Fruit fly (Drosophila melanogaster) whole organism, prepupa: ENCODE measurements around the gene rogdi.

Experiments used
- Blimp-1 ChIP-seq: fragments of 200-800 bp; sonication (Bioruptor generic); optimal IDR thresholded peaks from 3 replicates; lab custom pipeline; 2017; ENCODE audit warnings: missing biosample characterization, missing genetic modification characterization, mild to moderate bottlenecking, moderate library complexity, missing genetic modification reagents
- CG10669 ChIP-seq: fragments of 200-800 bp; sonication (Bioruptor generic); optimal IDR thresholded peaks from 3 replicates; lab custom pipeline; 2018; ENCODE audit warnings: missing biosample characterization, mild to moderate bottlenecking, missing genetic modification characterization, moderate library complexity
- CG11294 ChIP-seq: fragments of 200-800 bp; sonication (Bioruptor generic); IDR thresholded peaks from 2 replicates; pipeline ENCODE4 v1.3.6; 2022; ENCODE audit warnings: missing biosample characterization, missing genetic modification characterization
- CG11762 ChIP-seq: fragments of 200-800 bp; sonication (Bioruptor generic); optimal IDR thresholded peaks from 3 replicates; lab custom pipeline; 2016; ENCODE audit warnings: missing biosample characterization, missing genetic modification characterization; ENCODE audit not compliant: insufficient read depth
- CG11902 ChIP-seq: fragments of 200-800 bp; sonication (Bioruptor generic); optimal IDR thresholded peaks from 3 replicates; lab custom pipeline; 2016; ENCODE audit warnings: missing biosample characterization, missing genetic modification characterization
- CG15336 ChIP-seq: fragments of 200-800 bp; sonication (Bioruptor generic); IDR thresholded peaks from 2 replicates; pipeline ENCODE4 v1.3.6; 2022; ENCODE audit warnings: missing biosample characterization, missing genetic modification characterization
- CG1621 ChIP-seq: fragments of 200-800 bp; sonication (Bioruptor generic); optimal IDR thresholded peaks from 3 replicates; lab custom pipeline; 2018; ENCODE audit warnings: missing biosample characterization, mild to moderate bottlenecking, missing genetic modification characterization
- CG16779 ChIP-seq: fragments of 200-800 bp; sonication (Bioruptor generic); optimal IDR thresholded peaks from 3 replicates; lab custom pipeline; 2017; ENCODE audit warnings: missing biosample characterization, mild to moderate bottlenecking, missing genetic modification characterization
- CG3032 ChIP-seq: fragments of 200-800 bp; optimal IDR thresholded peaks from 2 replicates; lab custom pipeline; 2019; ENCODE audit warnings: missing biosample characterization, mild to moderate bottlenecking, missing genetic modification characterization, moderate library complexity
- CG34406 ChIP-seq: fragments of 200-800 bp; sonication (Bioruptor generic); optimal IDR thresholded peaks from 3 replicates; lab custom pipeline; 2016; ENCODE audit warnings: missing biosample characterization, missing genetic modification characterization
- CG3919 ChIP-seq: fragments of 200-800 bp; sonication (Bioruptor generic); optimal IDR thresholded peaks from 3 replicates; lab custom pipeline; 2016; ENCODE audit warnings: missing biosample characterization, missing genetic modification characterization
- CG4318 ChIP-seq: fragments of 200-800 bp; sonication (Bioruptor generic); optimal IDR thresholded peaks from 3 replicates; lab custom pipeline; 2017; ENCODE audit warnings: missing biosample characterization, mild to moderate bottlenecking, missing genetic modification characterization
- CG6163 ChIP-seq: fragments of 200-800 bp; sonication (Bioruptor generic); IDR thresholded peaks from 3 replicates; pipeline ENCODE4 v1.3.6; 2022; ENCODE audit warnings: missing biosample characterization, missing genetic modification characterization
- CG6276 ChIP-seq: fragments of 200-800 bp; sonication (Bioruptor generic); optimal IDR thresholded peaks from 2 replicates; lab custom pipeline; 2017; ENCODE audit warnings: missing biosample characterization, mild to moderate bottlenecking, missing genetic modification characterization
- CG6792 ChIP-seq: fragments of 200-800 bp; sonication (Bioruptor generic); optimal IDR thresholded peaks from 3 replicates; lab custom pipeline; 2016; ENCODE audit warnings: missing biosample characterization, missing genetic modification characterization
- CG6808 ChIP-seq: fragments of 200-800 bp; sonication (Bioruptor generic); optimal IDR thresholded peaks from 3 replicates; lab custom pipeline; 2017; ENCODE audit warnings: missing biosample characterization, missing genetic modification characterization, mild to moderate bottlenecking, moderate library complexity, missing genetic modification reagents
- CG6854 ChIP-seq: fragments of 200-800 bp; sonication (Bioruptor generic); optimal IDR thresholded peaks from 2 replicates; lab custom pipeline; 2017; ENCODE audit warnings: missing biosample characterization, mild to moderate bottlenecking, missing genetic modification characterization
- CG7368 ChIP-seq: fragments of 200-800 bp; sonication (Bioruptor generic); optimal IDR thresholded peaks from 3 replicates; lab custom pipeline; 2016; ENCODE audit warnings: missing biosample characterization, missing genetic modification characterization
- CG8119 ChIP-seq: fragments of 200-800 bp; sonication (Bioruptor generic); IDR thresholded peaks from 3 replicates; pipeline ENCODE4 v1.3.6; 2022; ENCODE audit warnings: missing biosample characterization, missing genetic modification characterization
- CG8632 ChIP-seq: fragments of 200-800 bp; sonication (Bioruptor generic); optimal IDR thresholded peaks from 3 replicates; lab custom pipeline; 2016; ENCODE audit warnings: missing biosample characterization, missing genetic modification characterization
- Eip75B ChIP-seq: fragments of 200-800 bp; sonication (Bioruptor generic); optimal IDR thresholded peaks from 3 replicates; lab custom pipeline; 2016; ENCODE audit warnings: missing biosample characterization, missing genetic modification characterization
- Eip78C ChIP-seq: fragments of 200-800 bp; sonication (Bioruptor generic); peaks from one replicate; lab custom pipeline; 2016; ENCODE audit warnings: missing biosample characterization, missing genetic modification characterization
- Eip93F ChIP-seq: fragments of 200-800 bp; sonication (Bioruptor generic); optimal IDR thresholded peaks from 2 replicates; lab custom pipeline; 2016; ENCODE audit warnings: missing biosample characterization, mild to moderate bottlenecking, missing genetic modification characterization
- Ets21C ChIP-seq: fragments of 200-800 bp; sonication (Bioruptor generic); optimal IDR thresholded peaks from 3 replicates; lab custom pipeline; 2016; ENCODE audit warnings: missing biosample characterization, missing genetic modification characterization
- Gug ChIP-seq: fragments of 200-800 bp; sonication (Bioruptor generic); IDR thresholded peaks from 2 replicates; pipeline ENCODE4 v1.3.6; 2022; ENCODE audit warnings: missing biosample characterization, missing genetic modification characterization
- Hr38 ChIP-seq: sonication (Bioruptor generic); optimal IDR thresholded peaks from 2 replicates; lab custom pipeline; 2016; ENCODE audit warnings: missing biosample characterization, missing genetic modification characterization
- Hr39 ChIP-seq: fragments of 200-800 bp; sonication (Bioruptor generic); optimal IDR thresholded peaks from 2 replicates; lab custom pipeline; 2016; ENCODE audit warnings: missing biosample characterization, missing genetic modification characterization
- Lpt ChIP-seq: fragments of 200-800 bp; sonication (Bioruptor generic); optimal IDR thresholded peaks from 3 replicates; lab custom pipeline; 2016; ENCODE audit warnings: missing biosample characterization, missing genetic modification characterization
- Met ChIP-seq: fragments of 200-800 bp; sonication (Bioruptor generic); optimal IDR thresholded peaks from 3 replicates; lab custom pipeline; 2016; ENCODE audit warnings: missing biosample characterization, missing genetic modification characterization
- OdsH ChIP-seq: fragments of 200-800 bp; sonication (Bioruptor generic); optimal IDR thresholded peaks from 3 replicates; lab custom pipeline; 2016; ENCODE audit warnings: missing biosample characterization, missing genetic modification characterization
- Sox102F ChIP-seq: fragments of 200-800 bp; sonication (Bioruptor generic); optimal IDR thresholded peaks from 2 replicates; lab custom pipeline; 2016; ENCODE audit warnings: missing biosample characterization, mild to moderate bottlenecking, missing genetic modification characterization
- Sox14 ChIP-seq: fragments of 200-800 bp; sonication (Bioruptor generic); optimal IDR thresholded peaks from 3 replicates; lab custom pipeline; 2016; ENCODE audit warnings: missing biosample characterization, missing genetic modification characterization
- Sox15 ChIP-seq: fragments of 200-800 bp; sonication (Bioruptor generic); optimal IDR thresholded peaks from 3 replicates; lab custom pipeline; 2016; ENCODE audit warnings: missing biosample characterization, missing genetic modification characterization
- achi ChIP-seq: fragments of 200-800 bp; sonication (Bioruptor generic); optimal IDR thresholded peaks from 3 replicates; lab custom pipeline; 2016; ENCODE audit warnings: missing biosample characterization, missing genetic modification characterization
- acj6 ChIP-seq: fragments of 200-800 bp; sonication (Bioruptor generic); optimal IDR thresholded peaks from 3 replicates; lab custom pipeline; 2016; ENCODE audit warnings: missing biosample characterization, missing genetic modification characterization
- dac ChIP-seq: fragments of 200-800 bp; sonication (Bioruptor generic); optimal IDR thresholded peaks from 2 replicates; lab custom pipeline; 2017; ENCODE audit warnings: missing biosample characterization, mild to moderate bottlenecking, missing genetic modification characterization
- dsx ChIP-seq: fragments of 200-800 bp; optimal IDR thresholded peaks from 3 replicates; lab custom pipeline; 2019; ENCODE audit warnings: missing biosample characterization, mild to moderate bottlenecking, missing genetic modification characterization, moderate library complexity; ENCODE audit not compliant: poor library complexity, severe bottlenecking
- eg ChIP-seq: fragments of 200-800 bp; sonication (Bioruptor generic); IDR thresholded peaks from 3 replicates; pipeline ENCODE4 v1.3.6; 2022; ENCODE audit warnings: missing biosample characterization, missing genetic modification characterization
- esn ChIP-seq: fragments of 200-800 bp; sonication (Bioruptor generic); optimal IDR thresholded peaks from 2 replicates; lab custom pipeline; 2016; ENCODE audit warnings: missing biosample characterization, mild to moderate bottlenecking, missing genetic modification characterization, moderate library complexity
- fd59A ChIP-seq: fragments of 200-800 bp; sonication (Bioruptor generic); optimal IDR thresholded peaks from 2 replicates; lab custom pipeline; 2017; ENCODE audit warnings: missing biosample characterization, mild to moderate bottlenecking, missing genetic modification characterization, missing genetic modification reagents
- fd85E ChIP-seq: fragments of 200-800 bp; sonication (Bioruptor generic); optimal IDR thresholded peaks from 3 replicates; lab custom pipeline; 2016; ENCODE audit warnings: missing biosample characterization, missing genetic modification characterization
- fkh ChIP-seq: fragments of 200-800 bp; sonication (Bioruptor generic); optimal IDR thresholded peaks from 3 replicates; lab custom pipeline; 2017; ENCODE audit warnings: missing biosample characterization, mild to moderate bottlenecking, missing genetic modification characterization, moderate library complexity
- lz ChIP-seq: fragments of 200-800 bp; sonication (Bioruptor generic); optimal IDR thresholded peaks from 3 replicates; lab custom pipeline; 2016; ENCODE audit warnings: missing biosample characterization, missing genetic modification characterization
- net ChIP-seq: fragments of 200-800 bp; sonication (Bioruptor generic); optimal IDR thresholded peaks from 3 replicates; lab custom pipeline; 2016; ENCODE audit warnings: missing biosample characterization, missing genetic modification characterization
- pdm3 ChIP-seq: fragments of 200-800 bp; sonication (Bioruptor generic); optimal IDR thresholded peaks from 3 replicates; lab custom pipeline; 2016; ENCODE audit warnings: missing biosample characterization, missing genetic modification characterization
- salr ChIP-seq, 2 experiments: fragments of 200-800 bp; sonication (Bioruptor generic); optimal IDR thresholded peaks; 3 replicates each; lab custom pipeline; 2016 to 2018; ENCODE audit warnings: missing biosample characterization in 2 of 2, missing genetic modification characterization in 2 of 2, mild to moderate bottlenecking in 1 of 2
- spab ChIP-seq: fragments of 200-800 bp; sonication (Bioruptor generic); optimal IDR thresholded peaks from 2 replicates; lab custom pipeline; 2017; ENCODE audit warnings: missing biosample characterization, mild to moderate bottlenecking, missing genetic modification characterization, missing genetic modification reagents
- ss ChIP-seq, 2 experiments: fragments of 200-800 bp; sonication (Bioruptor generic); optimal IDR thresholded peaks; 2 replicates in 1 of 2; 3 replicates in 1 of 2; lab custom pipeline; 2017 to 2018; ENCODE audit warnings: mild to moderate bottlenecking in 2 of 2, missing biosample characterization in 2 of 2, missing genetic modification characterization in 2 of 2, moderate library complexity in 1 of 2
- svp ChIP-seq: fragments of 200-800 bp; sonication (Bioruptor generic); peaks from one replicate; lab custom pipeline; 2016; ENCODE audit warnings: missing biosample characterization, missing genetic modification characterization
- topi ChIP-seq: fragments of 200-800 bp; sonication (Bioruptor generic); optimal IDR thresholded peaks from 3 replicates; lab custom pipeline; 2016; ENCODE audit warnings: missing biosample characterization, missing genetic modification characterization
- vri ChIP-seq: fragments of 200-800 bp; sonication (Bioruptor generic); optimal IDR thresholded peaks from 3 replicates; lab custom pipeline; 2016; ENCODE audit warnings: missing biosample characterization, mild to moderate bottlenecking, missing genetic modification characterization

rogdi gene

DNA sequence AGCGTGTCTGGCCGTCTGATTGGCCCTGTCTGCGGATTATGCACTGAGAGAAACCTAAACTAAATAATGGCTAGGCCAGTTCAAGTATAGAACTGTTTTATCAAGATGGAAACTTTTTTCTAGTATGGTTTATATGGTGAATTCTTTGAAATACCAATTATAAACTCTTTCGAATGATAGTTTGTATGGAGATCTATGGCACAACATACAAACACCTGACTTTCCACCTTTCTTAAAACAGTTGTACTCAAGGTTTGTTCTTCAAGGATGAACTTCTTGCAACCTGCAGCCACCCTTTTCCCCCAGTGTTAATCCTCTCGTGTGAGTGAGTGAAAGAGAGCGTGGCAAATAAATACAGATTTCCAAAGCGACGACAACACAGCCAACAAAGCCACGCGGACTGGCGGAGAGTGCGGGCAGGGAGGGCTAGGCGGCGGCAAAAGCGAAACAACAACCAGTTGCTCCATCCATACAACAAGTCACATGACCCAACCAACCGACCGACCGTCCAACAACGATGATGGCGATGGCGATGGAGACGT lies 45.0 kb upstream of the rogdi start:
- TF ChIP-seq Blimp-1 (GFP tag; lab: Kevin White, UChicago) (peak; percentile 47), salr (GFP tag; optimal IDR thresholded peaks at IDR 0.05; lab: Kevin White, UChicago) (peak; percentile 88 to 90), CG6808 (GFP tag; lab: Kevin White, UChicago) (peak; percentile 94), CG11762 (GFP tag; lab: Kevin White, UChicago) (peak; percentile 87), Hr39 (peak; percentile 86), ss (GFP tag; optimal IDR thresholded peaks at IDR 0.05; lab: Kevin White, UChicago) (peak; percentile 92), Met (GFP tag; lab: Kevin White, UChicago) (peak; percentile 80), CG6276 (GFP tag; lab: Kevin White, UChicago) (peak; percentile 81), CG8632 (GFP tag; lab: Kevin White, UChicago) (peak; percentile 92), eg (GFP tag; lab: Robert Waterston, UW) (peak; percentile 82), fd59A (GFP tag; lab: Kevin White, UChicago) (peak; percentile 92), Hr38 (peak; percentile 38), Eip93F (GFP tag; lab: Kevin White, UChicago) (no peak), CG10669 (peak; percentile 97), CG11902 (GFP tag; lab: Kevin White, UChicago) (peak; percentile 85), CG8119 (GFP tag; lab: Robert Waterston, UW) (peak; percentile 92), vri (GFP tag; lab: Kevin White, UChicago) (no peak), topi (GFP tag; lab: Kevin White, UChicago) (peak; percentile 88), achi (GFP tag; lab: Kevin White, UChicago) (peak; percentile 89), CG3032 (tag; lab: Kevin White, UChicago) (peak; percentile 93), Lpt (GFP tag; lab: Kevin White, UChicago) (peak; percentile 82), Eip75B (GFP tag; lab: Kevin White, UChicago) (peak; percentile 95), Eip78C (peak; percentile 98), CG16779 (tag; lab: Kevin White, UChicago) (peak; percentile 83), Ets21C (GFP tag; lab: Kevin White, UChicago) (peak; percentile 80), CG1621 (tag; lab: Kevin White, UChicago) (peak; percentile 93), CG4318 (GFP tag; lab: Kevin White, UChicago) (peak; percentile 83), dsx (GFP tag; lab: Kevin White, UChicago) (peak; percentile 92), Sox102F (GFP tag; lab: Kevin White, UChicago) (peak; percentile 79), OdsH (peak; percentile 92), CG15336 (GFP tag; lab: Robert Waterston, UW) (peak; percentile 93), svp (GFP tag; lab: Kevin White, UChicago) (peak; percentile 92), CG6792 (GFP tag; lab: Kevin White, UChicago) (peak; percentile 91), CG34406 (GFP tag; lab: Kevin White, UChicago) (peak; percentile 88), dac (GFP tag; lab: Kevin White, UChicago) (peak; percentile 79), CG7368 (GFP tag; lab: Kevin White, UChicago) (peak; percentile 90), lz (GFP tag; lab: Kevin White, UChicago) (peak; percentile 89), Sox14 (GFP tag; lab: Kevin White, UChicago) (peak; percentile 92), spab (GFP tag; lab: Kevin White, UChicago) (peak; percentile 91), Sox15 (GFP tag; lab: Kevin White, UChicago) (peak; percentile 92), CG3919 (GFP tag; lab: Kevin White, UChicago) (peak; percentile 92), CG6163 (peak; percentile 84), fd85E (peak; percentile 71), Gug (GFP tag; lab: Robert Waterston, UW) (peak; percentile 85), CG6854 (GFP tag; lab: Kevin White, UChicago) (no peak), pdm3 (peak; percentile 93), fkh (GFP tag; lab: Kevin White, UChicago) (no peak), CG11294 (GFP tag; lab: Robert Waterston, UW) (peak; percentile 73; the same call in 1 of the 2 replicates), net (GFP tag; lab: Kevin White, UChicago) (peak; percentile 90), acj6 (GFP tag; lab: Kevin White, UChicago) (peak; percentile 93), esn (GFP tag; lab: Kevin White, UChicago) (peak; percentile 89)
